Worm (Caenorhabditis elegans) whole organism, young adult: ENCODE data around the gene his-5.

Source experiments
- B0261.1 ChIP-seq: sonication (generic microtip); optimal IDR thresholded peaks from 2 replicates; lab custom pipeline; 2016; ENCODE audit warnings: mild to moderate bottlenecking, missing genetic modification characterization, moderate library complexity, missing compliant biosample characterization
- C17E4.6 ChIP-seq: fragments of 200-800 bp; sonication (Bioruptor generic); IDR thresholded peaks from 2 replicates; pipeline ENCODE4 v1.3.6; 2022; ENCODE audit warnings: missing genetic modification reagents, missing genetic modification characterization, missing compliant biosample characterization
- F22D6.2 ChIP-seq: sonication (generic microtip); optimal IDR thresholded peaks from 2 replicates; lab custom pipeline; 2016; ENCODE audit warnings: mild to moderate bottlenecking, missing genetic modification characterization, missing compliant biosample characterization
- F37B4.10 ChIP-seq: fragments of 200-800 bp; sonication (Bioruptor generic); IDR thresholded peaks from 2 replicates; pipeline ENCODE4 v1.3.6; 2022; ENCODE audit warnings: missing genetic modification characterization, missing compliant biosample characterization
- F57A8.1 ChIP-seq: fragments of 200-800 bp; sonication (Bioruptor generic); optimal IDR thresholded peaks from 2 replicates; lab custom pipeline; 2018; ENCODE audit warnings: mild to moderate bottlenecking, missing genetic modification characterization, moderate library complexity, missing compliant biosample characterization
- Y53G8AR.9 ChIP-seq: fragments of 200-800 bp; sonication (Bioruptor generic); conservative IDR thresholded peaks from 2 replicates; pipeline ENCODE4 v1.3.6; 2022; ENCODE audit warnings: missing genetic modification reagents, missing genetic modification characterization, missing compliant biosample characterization
- ZK185.1 ChIP-seq: sonication (generic microtip); optimal IDR thresholded peaks from 2 replicates; lab custom pipeline; 2016; ENCODE audit warnings: mild to moderate bottlenecking, missing genetic modification characterization, missing compliant biosample characterization; ENCODE audit not compliant: poor library complexity, severe bottlenecking
- akir-1 ChIP-seq: fragments of 200-800 bp; sonication (Bioruptor generic); optimal IDR thresholded peaks from 2 replicates; lab custom pipeline; 2018; ENCODE audit warnings: mild to moderate bottlenecking, missing genetic modification characterization, moderate library complexity, missing compliant biosample characterization
- ama-1 ChIP-seq, 3 experiments: fragments of 150-350 bp in 1 of 3; sonication (generic microtip) in 2 of 3; optimal IDR thresholded peaks; 2 replicates each; lab custom pipeline; 2014 to 2018; ENCODE audit warnings: missing biosample characterization in 2 of 3, missing genetic modification characterization in 2 of 3, missing genetic modification reagents in 2 of 3
- athp-1 ChIP-seq: sonication (generic microtip); optimal IDR thresholded peaks from 2 replicates; lab custom pipeline; 2017; ENCODE audit warnings: mild to moderate bottlenecking, missing genetic modification characterization, missing compliant biosample characterization
- attf-3 ChIP-seq: fragments of 200-800 bp; sonication (Bioruptor generic); conservative IDR thresholded peaks from 2 replicates; pipeline ENCODE4 v1.3.6; 2022; ENCODE audit warnings: missing genetic modification reagents, missing genetic modification characterization, missing compliant biosample characterization
- attf-5 ChIP-seq: fragments of 200-800 bp; sonication (Bioruptor generic); optimal IDR thresholded peaks from 2 replicates; lab custom pipeline; 2018; ENCODE audit warnings: mild to moderate bottlenecking, missing genetic modification characterization, missing compliant biosample characterization
- attf-6 ChIP-seq: fragments of 200-800 bp; sonication (Bioruptor generic); IDR thresholded peaks from 2 replicates; pipeline ENCODE4 v1.3.6; 2022; ENCODE audit warnings: missing genetic modification reagents, missing genetic modification characterization, missing compliant biosample characterization
- bed-1 ChIP-seq: fragments of 200-800 bp; sonication (Bioruptor generic); IDR thresholded peaks from 2 replicates; pipeline ENCODE4 v1.3.6; 2022; ENCODE audit warnings: missing genetic modification reagents, missing genetic modification characterization, missing compliant biosample characterization
- bed-2 ChIP-seq: fragments of 200-800 bp; sonication (Bioruptor generic); IDR thresholded peaks from 2 replicates; pipeline ENCODE4 v1.3.6; 2022; ENCODE audit warnings: missing genetic modification reagents, missing genetic modification characterization, missing compliant biosample characterization
- ccch-3 ChIP-seq: fragments of 200-800 bp; sonication (Bioruptor generic); optimal IDR thresholded peaks from 2 replicates; lab custom pipeline; 2018; ENCODE audit warnings: mild to moderate bottlenecking, missing genetic modification characterization, missing compliant biosample characterization
- cebp-1 ChIP-seq, 2 experiments: fragments of 200-800 bp in 1 of 2; sonication (Bioruptor generic) in 1 of 2; sonication (generic microtip) in 1 of 2; IDR thresholded peaks in 1 of 2; optimal IDR thresholded peaks in 1 of 2; 2 replicates each; pipeline versions ENCODE4 v1.3.6 to Lab custom; 2017 to 2022; ENCODE audit warnings: missing compliant biosample characterization in 2 of 2, missing genetic modification characterization in 2 of 2, mild to moderate bottlenecking in 1 of 2, missing genetic modification reagents in 1 of 2, moderate library complexity in 1 of 2
- ceh-100 ChIP-seq: fragments of 200-800 bp; sonication (Bioruptor generic); IDR thresholded peaks from 2 replicates; pipeline ENCODE4 v1.3.6; 2022; ENCODE audit warnings: missing genetic modification reagents, missing genetic modification characterization, missing compliant biosample characterization
- ceh-27 ChIP-seq: fragments of 200-800 bp; sonication (Bioruptor generic); optimal IDR thresholded peaks from 2 replicates; lab custom pipeline; 2018; ENCODE audit warnings: mild to moderate bottlenecking, missing genetic modification characterization, moderate library complexity, missing compliant biosample characterization
- ceh-91 ChIP-seq: fragments of 200-800 bp; sonication (Bioruptor generic); IDR thresholded peaks from 2 replicates; pipeline ENCODE4 v1.3.6; 2022; ENCODE audit warnings: missing genetic modification reagents, missing genetic modification characterization, missing compliant biosample characterization
- dox-1 ChIP-seq: fragments of 200-800 bp; sonication (Bioruptor generic); IDR thresholded peaks from 2 replicates; pipeline ENCODE4 v1.3.6; 2022; ENCODE audit warnings: missing genetic modification reagents, missing genetic modification characterization, missing compliant biosample characterization
- egrh-3 ChIP-seq: fragments of 200-800 bp; sonication (Bioruptor generic); IDR thresholded peaks from 2 replicates; pipeline ENCODE4 v1.3.6; 2022; ENCODE audit warnings: missing genetic modification reagents, missing genetic modification characterization, missing compliant biosample characterization
- fkh-3 ChIP-seq: sonication (generic microtip); optimal IDR thresholded peaks from 2 replicates; lab custom pipeline; 2016; ENCODE audit warnings: mild to moderate bottlenecking, missing genetic modification characterization, missing compliant biosample characterization
- hmg-1.2 ChIP-seq: fragments of 200-800 bp; sonication (Bioruptor generic); IDR thresholded peaks from 2 replicates; pipeline ENCODE4 v1.3.6; 2022; ENCODE audit warnings: missing genetic modification reagents, missing genetic modification characterization, missing compliant biosample characterization
- let-526 ChIP-seq: fragments of 200-800 bp; sonication (Bioruptor generic); IDR thresholded peaks from 2 replicates; pipeline ENCODE4 v1.3.6; 2022; ENCODE audit warnings: missing genetic modification reagents, missing genetic modification characterization, missing compliant biosample characterization
- let-607 ChIP-seq, 2 experiments: fragments of 200-800 bp in 1 of 2; sonication (Bioruptor generic) in 1 of 2; sonication (generic microtip) in 1 of 2; optimal IDR thresholded peaks; 2 replicates each; lab custom pipeline; 2016 to 2018; ENCODE audit warnings: mild to moderate bottlenecking in 2 of 2, missing compliant biosample characterization in 2 of 2, missing genetic modification characterization in 2 of 2, moderate library complexity in 2 of 2, missing genotype in 1 of 2
- lir-1 ChIP-seq: fragments of 200-800 bp; sonication (Bioruptor generic); conservative IDR thresholded peaks from 2 replicates; pipeline ENCODE4 v1.3.6; 2022; ENCODE audit warnings: missing genetic modification reagents, missing genetic modification characterization, missing compliant biosample characterization
- madf-6 ChIP-seq: fragments of 200-800 bp; sonication (Bioruptor generic); IDR thresholded peaks from 2 replicates; pipeline ENCODE4 v1.3.6; 2022; ENCODE audit warnings: missing genetic modification reagents, missing genetic modification characterization, missing compliant biosample characterization
- mcd-1 ChIP-seq: fragments of 200-800 bp; sonication (Bioruptor generic); IDR thresholded peaks from 2 replicates; pipeline ENCODE4 v1.3.6; 2022; ENCODE audit warnings: missing genetic modification reagents, missing genetic modification characterization, missing compliant biosample characterization
- mel-28 ChIP-seq: sonication (generic microtip); optimal IDR thresholded peaks from 2 replicates; lab custom pipeline; 2016; ENCODE audit warnings: borderline replicate concordance, mild to moderate bottlenecking, missing genetic modification characterization, missing compliant biosample characterization
- mxl-1 ChIP-seq: sonication (generic microtip); optimal IDR thresholded peaks from 2 replicates; lab custom pipeline; 2016; ENCODE audit warnings: missing genetic modification characterization, missing compliant biosample characterization
- nhr-90 ChIP-seq: sonication (generic microtip); optimal IDR thresholded peaks from 2 replicates; lab custom pipeline; 2016; ENCODE audit warnings: missing genotype, mild to moderate bottlenecking, missing genetic modification characterization, missing compliant biosample characterization
- pha-4 ChIP-seq: fragments of 150-350 bp; sonication (generic microtip); optimal IDR thresholded peaks from 2 replicates; lab custom pipeline; 2014; ENCODE audit warnings: missing biosample characterization, missing genetic modification reagents, missing genetic modification characterization
- rcor-1 ChIP-seq: fragments of 200-800 bp; sonication (Bioruptor generic); IDR thresholded peaks from 2 replicates; pipeline ENCODE4 v1.3.6; 2022; ENCODE audit warnings: missing genetic modification reagents, missing genetic modification characterization, missing compliant biosample characterization
- snpc-1.3 ChIP-seq: sonication (generic microtip); optimal IDR thresholded peaks from 2 replicates; lab custom pipeline; 2017; ENCODE audit warnings: missing genetic modification characterization, mild to moderate bottlenecking, missing compliant biosample characterization, antibody characterized with exemption, moderate library complexity, missing genotype, missing genetic modification reagents; ENCODE audit not compliant: insufficient read depth
- somi-1 ChIP-seq: fragments of 200-800 bp; sonication (Bioruptor generic); optimal IDR thresholded peaks from 2 replicates; lab custom pipeline; 2018; ENCODE audit warnings: mild to moderate bottlenecking, missing genetic modification characterization, missing compliant biosample characterization
- sptf-2 ChIP-seq: fragments of 200-800 bp; sonication (Bioruptor generic); optimal IDR thresholded peaks from 2 replicates; lab custom pipeline; 2018; ENCODE audit warnings: mild to moderate bottlenecking, missing genetic modification characterization, missing compliant biosample characterization
- tbp1 ChIP-seq: fragments of 200-800 bp; sonication (Bioruptor generic); optimal IDR thresholded peaks from 2 replicates; lab custom pipeline; 2018; ENCODE audit warnings: mild to moderate bottlenecking, missing genetic modification characterization, missing compliant biosample characterization
- tbx-9 ChIP-seq: sonication (generic microtip); optimal IDR thresholded peaks from 2 replicates; lab custom pipeline; 2016; ENCODE audit warnings: borderline replicate concordance, missing genetic modification characterization, inconsistent platforms, missing compliant biosample characterization
- tlf-1 ChIP-seq: fragments of 200-800 bp; sonication (Bioruptor generic); optimal IDR thresholded peaks from 2 replicates; lab custom pipeline; 2018; ENCODE audit warnings: mild to moderate bottlenecking, missing genetic modification characterization, missing compliant biosample characterization
- unc-130 ChIP-seq: sonication (generic microtip); optimal IDR thresholded peaks from 2 replicates; lab custom pipeline; 2016; ENCODE audit warnings: missing genetic modification reagents, missing genetic modification characterization, missing compliant biosample characterization
- xnd-1 ChIP-seq: sonication (generic microtip); optimal IDR thresholded peaks from 2 replicates; lab custom pipeline; 2016; ENCODE audit warnings: missing genotype, missing genetic modification reagents, missing genetic modification characterization, missing compliant biosample characterization
- zfh-2 ChIP-seq: fragments of 200-800 bp; sonication (Bioruptor generic); conservative IDR thresholded peaks from 2 replicates; pipeline ENCODE4 v1.3.6; 2022; ENCODE audit warnings: missing genetic modification reagents, missing genetic modification characterization, missing compliant biosample characterization
- zim-3 ChIP-seq: sonication (generic microtip); optimal IDR thresholded peaks from 2 replicates; lab custom pipeline; 2017; ENCODE audit warnings: mild to moderate bottlenecking, missing genetic modification characterization, moderate library complexity, missing compliant biosample characterization
- ztf-22 ChIP-seq: fragments of 200-800 bp; sonication (Bioruptor generic); optimal IDR thresholded peaks from 2 replicates; lab custom pipeline; 2018; ENCODE audit warnings: mild to moderate bottlenecking, missing genetic modification characterization, moderate library complexity, missing compliant biosample characterization
- ztf-26 ChIP-seq: sonication (generic microtip); optimal IDR thresholded peaks from 2 replicates; lab custom pipeline; 2017; ENCODE audit warnings: missing genetic modification characterization, missing compliant biosample characterization
- ztf-6 ChIP-seq: fragments of 200-800 bp; sonication (Bioruptor generic); IDR thresholded peaks from 2 replicates; pipeline ENCODE4 v1.3.6; 2022; ENCODE audit warnings: missing genetic modification reagents, missing genetic modification characterization, missing compliant biosample characterization

The his-5 gene

DNA sequence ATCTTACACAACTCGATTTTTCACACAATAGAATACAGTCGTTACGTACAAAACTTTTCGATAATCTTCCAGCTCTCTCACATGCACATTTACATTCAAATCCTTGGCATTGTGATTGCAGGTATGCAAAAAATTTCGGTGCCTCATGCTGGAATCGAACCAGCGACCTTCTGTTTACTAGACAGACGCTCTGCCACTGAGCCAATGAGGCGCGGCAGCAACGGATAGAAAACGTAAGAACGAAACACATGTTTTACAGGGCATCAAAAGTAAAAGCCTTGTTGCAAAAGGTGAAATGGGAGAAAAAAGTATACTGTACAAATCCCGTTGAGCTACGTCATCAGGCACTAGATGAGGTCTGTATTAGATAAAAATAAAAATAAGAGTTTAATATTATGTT is 39.0 kb upstream of the his-5 start (continued):
- TF ChIP-seq tlf-1 (GFP tag; lab: Kevin White, UChicago) (no peak), fkh-3 (tag; lab: Kevin White, UChicago) (no peak), ztf-22 (GFP tag; lab: Kevin White, UChicago) (no peak), somi-1 (GFP tag; lab: Kevin White, UChicago) (peak; percentile 11), zfh-2 (GFP tag; lab: Robert Waterston, UW) (no peak), tbp1 (GFP tag; lab: Kevin White, UChicago) (peak; percentile 93), rcor-1 (GFP tag; lab: Robert Waterston, UW) (no peak), ceh-91 (GFP tag; lab: Robert Waterston, UW) (0 out of 2 replicates have a peak, but pooled peaks have one; percentile 36), zim-3 (tag; lab: Kevin White, UChicago) (no peak), lir-1 (no peak), C17E4.6 (no peak), attf-5 (peak; percentile 43), mcd-1 (GFP tag; lab: Robert Waterston, UW) (no peak), egrh-3 (GFP tag; lab: Robert Waterston, UW) (no peak), ztf-26 (no peak), ceh-100 (GFP tag; lab: Robert Waterston, UW) (no peak), athp-1 (tag; lab: Kevin White, UChicago) (no peak), dox-1 (GFP tag; lab: Robert Waterston, UW) (peak; percentile 82), let-526 (GFP tag; lab: Robert Waterston, UW) (no peak), xnd-1 (tag; lab: Kevin White, UChicago) (no peak), pha-4 (tag; lab: Kevin White, UChicago) (no peak), mxl-1 (tag; lab: Kevin White, UChicago) (peak; percentile 49), bed-1 (GFP tag; lab: Robert Waterston, UW) (no peak), unc-130 (GFP tag; lab: Kevin White, UChicago) (no peak), bed-2 (GFP tag; lab: Robert Waterston, UW) (no peak), ztf-6 (no peak), attf-3 (GFP tag; lab: Robert Waterston, UW) (0 out of 2 replicates have a peak, but pooled peaks have one; percentile 40), B0261.1 (peak; percentile 89), hmg-1.2 (GFP tag; lab: Robert Waterston, UW) (peak; percentile 72), F22D6.2 (no peak), snpc-1.3 (tag; lab: Kevin White, UChicago) (peak; percentile 47), nhr-90 (tag; lab: Kevin White, UChicago) (peak; percentile 53), akir-1 (GFP tag; lab: Kevin White, UChicago) (no peak), ceh-27 (GFP tag; lab: Kevin White, UChicago) (peak; percentile 16), let-607 (tag; optimal IDR thresholded peaks at IDR 0.05; lab: Kevin White, UChicago) (no peak), F37B4.10 (GFP tag; lab: Robert Waterston, UW) (no peak), attf-6 (GFP tag; lab: Robert Waterston, UW) (0 out of 2 replicates have a peak, but pooled peaks have one; percentile 47), tbx-9 (tag; lab: Kevin White, UChicago) (no peak), madf-6 (GFP tag; lab: Robert Waterston, UW) (peak; percentile 13; the same call in 1 of the 2 replicates), sptf-2 (GFP tag; lab: Kevin White, UChicago) (peak; percentile 62), ccch-3 (GFP tag; lab: Kevin White, UChicago) (no peak), cebp-1 (GFP tag; IDR thresholded peaks at IDR 0.05; lab: Robert Waterston, UW) (no peak), cebp-1 (tag; optimal IDR thresholded peaks at IDR 0.05; lab: Kevin White, UChicago) (peak; percentile 47), Y53G8AR.9 (GFP tag; lab: Robert Waterston, UW) (peak; percentile 46; the same call in 1 of the 2 replicates), ZK185.1 (tag; lab: Kevin White, UChicago) (no peak), mel-28 (tag; lab: Kevin White, UChicago) (no peak), ama-1 (optimal IDR thresholded peaks at IDR 0.05; lab: Kevin White, UChicago) (no peak), ama-1 (GFP tag; optimal IDR thresholded peaks at IDR 0.05; lab: Kevin White, UChicago) (peak in 1 of 2 experiments; percentile 72), F57A8.1 (GFP tag; lab: Kevin White, UChicago) (no peak)
